Worm (Caenorhabditis elegans) whole organism, L4 larva: ENCODE measurements around the gene sre-27.

Source experiments
- F10B5.3 ChIP-seq: sonication (generic microtip); optimal IDR thresholded peaks from 2 replicates; lab custom pipeline; 2016; ENCODE audit warnings: mild to moderate bottlenecking, missing genetic modification characterization, missing compliant biosample characterization
- F49E8.2 ChIP-seq: sonication (generic microtip); optimal IDR thresholded peaks from 2 replicates; lab custom pipeline; 2016; ENCODE audit warnings: missing compliant biosample characterization, mild to moderate bottlenecking, missing genetic modification characterization, borderline replicate concordance
- T20F7.1 ChIP-seq: fragments of 200-800 bp; sonication (Bioruptor generic); optimal IDR thresholded peaks from 2 replicates; lab custom pipeline; 2018; ENCODE audit warnings: mild to moderate bottlenecking, missing genetic modification characterization, missing compliant biosample characterization
- T26A8.4 ChIP-seq: fragments of 200-800 bp; sonication (Bioruptor generic); IDR thresholded peaks from 2 replicates; pipeline ENCODE4 v1.3.6; 2022; ENCODE audit warnings: missing genetic modification characterization, missing compliant biosample characterization
- ZK546.5 ChIP-seq, 2 experiments: sonication (generic microtip); optimal IDR thresholded peaks; 2 replicates each; lab custom pipeline; 2017; ENCODE audit warnings: missing biosample characterization in 2 of 2, missing genetic modification characterization in 2 of 2
- aha-1 ChIP-seq: fragments of 150-350 bp; peaks from one replicate; lab custom pipeline; 2014; ENCODE audit warnings: missing biosample characterization, missing genetic modification characterization
- ama-1 ChIP-seq: fragments of 150-350 bp; optimal IDR thresholded peaks from 2 replicates; lab custom pipeline; 2014; ENCODE audit warnings: inconsistent platforms, mixed read lengths
- ceh-32 ChIP-seq: sonication (generic microtip); optimal IDR thresholded peaks from 2 replicates; lab custom pipeline; 2016; ENCODE audit warnings: mild to moderate bottlenecking, missing genetic modification characterization, missing compliant biosample characterization; ENCODE audit not compliant: poor library complexity
- ceh-44 ChIP-seq: fragments of 200-800 bp; sonication (Bioruptor generic); IDR thresholded peaks from 2 replicates; pipeline ENCODE4 v1.3.6; 2022; ENCODE audit warnings: missing genetic modification reagents, missing genetic modification characterization, missing compliant biosample characterization
- ceh-62 ChIP-seq: sonication (generic microtip); optimal IDR thresholded peaks from 2 replicates; lab custom pipeline; 2017; ENCODE audit warnings: missing biosample characterization, missing genetic modification characterization
- ceh-82 ChIP-seq: sonication (generic microtip); optimal IDR thresholded peaks from 2 replicates; lab custom pipeline; 2017; ENCODE audit warnings: missing biosample characterization, missing genetic modification characterization
- cey-2 ChIP-seq: sonication (generic microtip); optimal IDR thresholded peaks from 3 replicates; lab custom pipeline; 2017; ENCODE audit warnings: missing genetic modification characterization, mild to moderate bottlenecking, missing compliant biosample characterization, antibody characterized with exemption, borderline replicate concordance; ENCODE audit not compliant: insufficient read depth
- ctbp-1 ChIP-seq: fragments of 200-800 bp; sonication (Bioruptor generic); IDR thresholded peaks from 2 replicates; pipeline ENCODE4 v1.3.6; 2022; ENCODE audit warnings: missing genetic modification reagents, missing genetic modification characterization, missing compliant biosample characterization
- daf-12 ChIP-seq: fragments of 150-350 bp; optimal IDR thresholded peaks from 2 replicates; lab custom pipeline; 2014; ENCODE audit warnings: missing biosample characterization, missing genetic modification reagents, missing genetic modification characterization
- daf-19 ChIP-seq: fragments of 200-800 bp; sonication (Bioruptor generic); conservative IDR thresholded peaks from 2 replicates; pipeline ENCODE4 v1.3.6; 2022; ENCODE audit warnings: missing genetic modification characterization, missing compliant biosample characterization
- daf-8 ChIP-seq: fragments of 200-800 bp; sonication (Bioruptor generic); IDR thresholded peaks from 2 replicates; pipeline ENCODE4 v1.3.6; 2022; ENCODE audit warnings: missing genetic modification characterization, missing compliant biosample characterization
- fkh-10 ChIP-seq: fragments of 150-350 bp; optimal IDR thresholded peaks from 2 replicates; lab custom pipeline; 2014; ENCODE audit warnings: missing biosample characterization, missing genetic modification reagents, missing genetic modification characterization
- gei-8 ChIP-seq: fragments of 200-800 bp; sonication (Bioruptor generic); optimal IDR thresholded peaks from 2 replicates; lab custom pipeline; 2018; ENCODE audit warnings: mild to moderate bottlenecking, missing genetic modification characterization, missing compliant biosample characterization
- hlh-11 ChIP-seq: fragments of 200-800 bp; sonication (Bioruptor generic); optimal IDR thresholded peaks from 2 replicates; lab custom pipeline; 2018; ENCODE audit warnings: mild to moderate bottlenecking, missing genetic modification characterization, missing compliant biosample characterization
- lin-13 ChIP-seq: fragments of 150-350 bp; optimal IDR thresholded peaks from 2 replicates; lab custom pipeline; 2014; ENCODE audit warnings: missing biosample characterization, missing genetic modification reagents, missing genetic modification characterization
- lin-38 ChIP-seq: fragments of 200-800 bp; sonication (Bioruptor generic); IDR thresholded peaks from 2 replicates; pipeline ENCODE4 v1.3.6; 2022; ENCODE audit warnings: missing genetic modification reagents, missing genetic modification characterization, missing compliant biosample characterization
- lir-3 ChIP-seq: sonication (generic microtip); optimal IDR thresholded peaks from 2 replicates; lab custom pipeline; 2016; ENCODE audit warnings: mild to moderate bottlenecking, missing genetic modification characterization, missing compliant biosample characterization
- lsy-2 ChIP-seq, 2 experiments: fragments of 150-350 bp in 1 of 2; sonication (generic microtip) in 1 of 2; optimal IDR thresholded peaks; 2 replicates each; lab custom pipeline; 2014 to 2017; ENCODE audit warnings: missing biosample characterization in 2 of 2, missing genetic modification characterization in 2 of 2
- mep-1 ChIP-seq: fragments of 150-350 bp; sonication (generic microtip); optimal IDR thresholded peaks from 3 replicates; lab custom pipeline; 2014; ENCODE audit warnings: missing biosample characterization, missing genetic modification characterization
- mes-2 ChIP-seq: sonication (generic microtip); optimal IDR thresholded peaks from 2 replicates; lab custom pipeline; 2016; ENCODE audit warnings: missing genotype, mild to moderate bottlenecking, missing genetic modification characterization, missing compliant biosample characterization; ENCODE audit not compliant: poor library complexity, severe bottlenecking
- mxl-2 ChIP-seq: fragments of 200-800 bp; sonication (Bioruptor generic); conservative IDR thresholded peaks from 2 replicates; pipeline ENCODE4 v1.3.6; 2022; ENCODE audit warnings: missing genetic modification reagents, missing genetic modification characterization, missing compliant biosample characterization
- nhr-28 ChIP-seq: fragments of 150-350 bp; optimal IDR thresholded peaks from 2 replicates; lab custom pipeline; 2014; ENCODE audit warnings: missing biosample characterization, missing genetic modification characterization
- nhr-42 ChIP-seq: fragments of 200-800 bp; sonication (Bioruptor generic); IDR thresholded peaks from 2 replicates; pipeline ENCODE4 v1.3.6; 2022; ENCODE audit warnings: missing genetic modification characterization, missing compliant biosample characterization
- php-3 ChIP-seq: fragments of 200-800 bp; sonication (Bioruptor generic); IDR thresholded peaks from 2 replicates; pipeline ENCODE4 v1.3.6; 2022; ENCODE audit warnings: missing genetic modification reagents, missing genetic modification characterization, missing compliant biosample characterization
- pqm-1 ChIP-seq: sonication (generic microtip); optimal IDR thresholded peaks from 2 replicates; lab custom pipeline; 2017; ENCODE audit warnings: missing biosample characterization, missing genetic modification characterization
- sdz-12 ChIP-seq: fragments of 200-800 bp; sonication (Bioruptor generic); optimal IDR thresholded peaks from 2 replicates; lab custom pipeline; 2018; ENCODE audit warnings: mild to moderate bottlenecking, missing genetic modification characterization, missing compliant biosample characterization
- set-16 ChIP-seq: fragments of 200-800 bp; sonication (Bioruptor generic); IDR thresholded peaks from 2 replicates; pipeline ENCODE4 v1.3.6; 2022; ENCODE audit warnings: missing genetic modification reagents, missing genetic modification characterization, missing compliant biosample characterization
- tra-1 ChIP-seq: fragments of 200-800 bp; sonication (Bioruptor generic); IDR thresholded peaks from 2 replicates; pipeline ENCODE4 v1.3.6; 2022; ENCODE audit warnings: missing genetic modification reagents, missing genetic modification characterization, missing compliant biosample characterization
- zag-1 ChIP-seq: fragments of 150-350 bp; optimal IDR thresholded peaks from 2 replicates; lab custom pipeline; 2014; ENCODE audit warnings: missing biosample characterization, missing genetic modification characterization
- zfp-3 ChIP-seq: fragments of 200-800 bp; sonication (Bioruptor generic); conservative IDR thresholded peaks from 2 replicates; pipeline ENCODE4 v1.3.6; 2022; ENCODE audit warnings: missing genetic modification reagents, missing genetic modification characterization, missing compliant biosample characterization
- zip-11 ChIP-seq: fragments of 200-800 bp; sonication (Bioruptor generic); IDR thresholded peaks from 2 replicates; pipeline ENCODE4 v1.3.6; 2022; ENCODE audit warnings: missing genetic modification characterization, missing compliant biosample characterization

Gene sre-27

ce11 chrII:12459422-12459821 lies 42.0 kb upstream of the sre-27 start, which contains the start of gene tag-281 (continued):
- TF ChIP-seq mes-2 (tag; lab: Kevin White, UChicago) (peak; percentile 85), hlh-11 (peak; percentile 49), ama-1 (lab: Kevin White, UChicago) (no peak), lsy-2 (tag; optimal IDR thresholded peaks at IDR 0.05; lab: Kevin White, UChicago) (peak in 1 of 2 experiments; percentile 90)

ce11 chrII:12457275-12457674 lies 39.9 kb upstream of the sre-27 start, which contains the start of gene sre-38:
sre-38 (plus strand) TSS chrII:12457575.
- TF ChIP-seq lin-13 (no peak), ceh-32 (no peak), F10B5.3 (tag; lab: Kevin White, UChicago) (no peak), ceh-82 (no peak), F49E8.2 (tag; lab: Kevin White, UChicago) (no peak), zip-11 (GFP tag; lab: Robert Waterston, UW) (no peak)
- TF ChIP-seq, all 104 proteins: peak for 0

- no peak for TF ChIP-seq T26A8.4 (GFP tag; lab: Robert Waterston, UW)
- TF ChIP-seq mes-2 (tag; lab: Kevin White, UChicago): no peak
- TF ChIP-seq daf-8 (GFP tag; lab: Robert Waterston, UW): no peak
- no peak for TF ChIP-seq daf-12
- no peak for TF ChIP-seq tra-1 (GFP tag; lab: Robert Waterston, UW)
- TF ChIP-seq F49E8.2 (tag; lab: Kevin White, UChicago): no peak
- no peak for TF ChIP-seq ceh-32
- no peak for TF ChIP-seq pqm-1 (tag; lab: Kevin White, UChicago)
- no peak for TF ChIP-seq mxl-2 (GFP tag; lab: Robert Waterston, UW)
- no peak for TF ChIP-seq gei-8 (GFP tag; lab: Kevin White, UChicago)
- no peak for TF ChIP-seq php-3 (GFP tag; lab: Robert Waterston, UW)
- TF ChIP-seq nhr-42 (GFP tag; lab: Robert Waterston, UW): no peak
- TF ChIP-seq nhr-28 (tag; lab: Kevin White, UChicago): no peak
- no peak for TF ChIP-seq T20F7.1 (GFP tag; lab: Kevin White, UChicago)
- TF ChIP-seq ZK546.5 (tag; optimal IDR thresholded peaks at IDR 0.05; lab: Kevin White, UChicago): no peak
- TF ChIP-seq zag-1 (tag; lab: Kevin White, UChicago): no peak
- TF ChIP-seq zfp-3: no peak
- TF ChIP-seq mep-1 (tag; lab: Kevin White, UChicago): no peak
- TF ChIP-seq fkh-10: no peak
Observed at ce11 chrII:12456633-12457032, 39.2 kb upstream of the sre-27 start, which contains the start of gene sre-32. sre-32 (minus strand) TSS chrII:12456733.

ce11 chrII:12452754-12453352 lies 35.4 kb upstream of the sre-27 start, which contains the start of the genes sre-35 and sre-33:
sre-35 (minus strand) TSS chrII:12452854.
sre-33 (plus strand) TSS chrII:12453302.
- TF ChIP-seq aha-1 (tag; lab: Kevin White, UChicago) (peak; percentile 81), ceh-44 (GFP tag; lab: Robert Waterston, UW) (no peak)

ce11 chrII:12449849-12450248 lies 32.4 kb upstream of the sre-27 start, which contains the start of gene sre-34:
sre-34 (plus strand) TSS chrII:12450149.
- TF ChIP-seq lin-38 (GFP tag; lab: Robert Waterston, UW) (no peak), lir-3 (no peak), daf-19 (GFP tag; lab: Robert Waterston, UW) (no peak), sdz-12 (GFP tag; lab: Kevin White, UChicago) (no peak), daf-12 (no peak), ceh-62 (tag; lab: Kevin White, UChicago) (no peak), pqm-1 (tag; lab: Kevin White, UChicago) (no peak), cey-2 (tag; lab: Kevin White, UChicago) (no peak), ctbp-1 (GFP tag; lab: Robert Waterston, UW) (no peak), set-16 (GFP tag; lab: Robert Waterston, UW) (no peak)
